Fruit fly (Drosophila melanogaster) whole organism, embryonic: ENCODE data around the gene CG17029.

Experiments
- Asciz ChIP-seq: fragments of 200-800 bp; sonication (Bioruptor generic); optimal IDR thresholded peaks from 2 replicates; lab custom pipeline; 2017; ENCODE audit warnings: missing biosample characterization, mild to moderate bottlenecking, missing genetic modification characterization, missing genetic modification reagents
- B-H1 ChIP-seq: fragments of 200-800 bp; sonication (Bioruptor generic); IDR thresholded peaks from 3 replicates; pipeline ENCODE4 v1.3.6; 2022; ENCODE audit warnings: missing biosample characterization, missing genetic modification characterization
- Blimp-1 ChIP-seq: fragments of 200-800 bp; sonication (Bioruptor generic); optimal IDR thresholded peaks from 3 replicates; lab custom pipeline; 2018; ENCODE audit warnings: missing biosample characterization, missing genetic modification characterization, mild to moderate bottlenecking, moderate library complexity, missing genetic modification reagents
- CG10565 ChIP-seq: fragments of 200-800 bp; sonication (Bioruptor generic); optimal IDR thresholded peaks from 3 replicates; lab custom pipeline; 2016; ENCODE audit warnings: missing biosample characterization, mild to moderate bottlenecking, missing genetic modification characterization
- CG10959 ChIP-seq: fragments of 200-800 bp; sonication (Bioruptor generic); IDR thresholded peaks from 2 replicates; pipeline ENCODE4 v1.3.6; 2022; ENCODE audit warnings: missing biosample characterization, missing genetic modification characterization
- CG12071 ChIP-seq: fragments of 200-800 bp; sonication (Bioruptor generic); optimal IDR thresholded peaks from 3 replicates; lab custom pipeline; 2018; ENCODE audit warnings: missing biosample characterization, mild to moderate bottlenecking, missing genetic modification characterization
- CG12942 ChIP-seq: fragments of 200-800 bp; sonication (Bioruptor generic); optimal IDR thresholded peaks from 3 replicates; lab custom pipeline; 2016; ENCODE audit warnings: missing biosample characterization, missing genetic modification characterization
- CG13624 ChIP-seq: fragments of 200-800 bp; sonication (Bioruptor generic); optimal IDR thresholded peaks from 2 replicates; lab custom pipeline; 2016; ENCODE audit warnings: missing biosample characterization, missing genetic modification characterization
- CG14965 ChIP-seq: fragments of 200-800 bp; sonication (Bioruptor generic); optimal IDR thresholded peaks from 2 replicates; lab custom pipeline; 2016; ENCODE audit warnings: missing biosample characterization, missing genetic modification characterization, borderline replicate concordance
- CG15011 ChIP-seq: fragments of 200-800 bp; sonication (Bioruptor generic); optimal IDR thresholded peaks from 3 replicates; lab custom pipeline; 2018; ENCODE audit warnings: missing biosample characterization, mild to moderate bottlenecking, missing genetic modification characterization
- CG1647 ChIP-seq: fragments of 200-800 bp; sonication (Bioruptor generic); optimal IDR thresholded peaks from 3 replicates; lab custom pipeline; 2016; ENCODE audit warnings: missing biosample characterization, missing genetic modification characterization
- CG17328 ChIP-seq: fragments of 200-800 bp; sonication (Bioruptor generic); IDR thresholded peaks from 2 replicates; pipeline ENCODE4 v1.3.6; 2022; ENCODE audit warnings: missing biosample characterization, missing genetic modification characterization
- CG17612 ChIP-seq: fragments of 200-800 bp; sonication (Bioruptor generic); IDR thresholded peaks from 2 replicates; pipeline ENCODE4 v1.3.6; 2022; ENCODE audit warnings: missing biosample characterization, missing genetic modification characterization
- CG1832 ChIP-seq: fragments of 200-800 bp; sonication (Bioruptor generic); optimal IDR thresholded peaks from 2 replicates; lab custom pipeline; 2017; ENCODE audit warnings: missing biosample characterization, mild to moderate bottlenecking, missing genetic modification characterization, inconsistent platforms
- CG18599 ChIP-seq: fragments of 200-800 bp; sonication (Bioruptor generic); optimal IDR thresholded peaks from 3 replicates; lab custom pipeline; 2017; ENCODE audit warnings: missing biosample characterization, missing genetic modification characterization, mild to moderate bottlenecking, moderate library complexity, missing genetic modification reagents
- CG2678 ChIP-seq: fragments of 200-800 bp; sonication (Bioruptor generic); optimal IDR thresholded peaks from 3 replicates; lab custom pipeline; 2019; ENCODE audit warnings: missing biosample characterization, mild to moderate bottlenecking, missing genetic modification characterization, moderate library complexity
- CG2875 ChIP-seq: fragments of 200-800 bp; sonication (Bioruptor generic); optimal IDR thresholded peaks from 2 replicates; lab custom pipeline; 2017; ENCODE audit warnings: missing biosample characterization, mild to moderate bottlenecking, missing genetic modification characterization, missing genetic modification reagents
- CG31441 ChIP-seq: fragments of 200-800 bp; sonication (Bioruptor generic); IDR thresholded peaks from 2 replicates; pipeline ENCODE4 v1.3.6; 2022; ENCODE audit warnings: missing biosample characterization, missing genetic modification characterization
- CG4328 ChIP-seq: fragments of 200-800 bp; sonication (Bioruptor generic); optimal IDR thresholded peaks from 3 replicates; lab custom pipeline; 2017; ENCODE audit warnings: missing biosample characterization, missing genetic modification reagents, missing genetic modification characterization
- CG4404 ChIP-seq: fragments of 200-800 bp; sonication (Bioruptor generic); IDR thresholded peaks from 2 replicates; pipeline ENCODE4 v1.3.6; 2022; ENCODE audit warnings: missing biosample characterization, missing genetic modification characterization
- CG8089 ChIP-seq: fragments of 200-800 bp; sonication (Bioruptor generic); optimal IDR thresholded peaks from 3 replicates; lab custom pipeline; 2016; ENCODE audit warnings: missing biosample characterization, missing genetic modification characterization
- CG8359 ChIP-seq: fragments of 200-800 bp; sonication (Bioruptor generic); optimal IDR thresholded peaks from 2 replicates; lab custom pipeline; 2017; ENCODE audit warnings: missing biosample characterization, mild to moderate bottlenecking, missing genetic modification characterization, borderline replicate concordance
- CG8388 ChIP-seq: fragments of 200-800 bp; sonication (Bioruptor generic); optimal IDR thresholded peaks from 2 replicates; lab custom pipeline; 2019; ENCODE audit warnings: missing biosample characterization, mild to moderate bottlenecking, missing genetic modification characterization, moderate library complexity
- D ChIP-seq, 2 experiments: fragments of 200-800 bp in 1 of 2; fragments of >200 bp in 1 of 2; sonication (Bioruptor generic) in 1 of 2; optimal IDR thresholded peaks; 2 replicates in 1 of 2; 3 replicates in 1 of 2; lab custom pipeline; 2017; ENCODE audit warnings: mild to moderate bottlenecking in 1 of 2, missing biosample characterization in 1 of 2, missing genetic modification characterization in 1 of 2, missing genetic modification reagents in 1 of 2
- Dek ChIP-seq: fragments of 200-800 bp; sonication (Bioruptor generic); optimal IDR thresholded peaks from 3 replicates; lab custom pipeline; 2019; ENCODE audit warnings: missing biosample characterization, mild to moderate bottlenecking, missing genetic modification characterization, moderate library complexity
- Dip3 ChIP-seq: fragments of 200-800 bp; sonication (Bioruptor generic); optimal IDR thresholded peaks from 3 replicates; lab custom pipeline; 2016; ENCODE audit warnings: missing biosample characterization, missing genetic modification characterization
- Doc3 ChIP-seq: fragments of 200-800 bp; sonication (Bioruptor generic); IDR thresholded peaks from 3 replicates; pipeline ENCODE4 v1.3.6; 2022; ENCODE audit warnings: missing biosample characterization, missing genetic modification characterization; ENCODE audit not compliant: partially characterized antibody
- Ets65A ChIP-seq: fragments of 200-800 bp; sonication (Bioruptor generic); peaks from one replicate; lab custom pipeline; 2016; ENCODE audit warnings: missing biosample characterization, missing genetic modification characterization
- Hand ChIP-seq: fragments of 200-800 bp; sonication (Bioruptor generic); optimal IDR thresholded peaks from 2 replicates; lab custom pipeline; 2017; ENCODE audit warnings: mild to moderate bottlenecking, missing biosample characterization, missing genetic modification reagents, missing genetic modification characterization
- NFAT ChIP-seq: fragments of 200-800 bp; sonication (Bioruptor generic); IDR thresholded peaks from 2 replicates; pipeline ENCODE4 v1.3.6; 2022; ENCODE audit warnings: missing biosample characterization, missing genetic modification characterization
- Oli ChIP-seq: fragments of 200-800 bp; sonication (Bioruptor generic); optimal IDR thresholded peaks from 2 replicates; lab custom pipeline; 2018; ENCODE audit warnings: missing biosample characterization, mild to moderate bottlenecking, missing genetic modification characterization, moderate library complexity
- ab ChIP-seq: fragments of 200-800 bp; sonication (Bioruptor generic); optimal IDR thresholded peaks from 2 replicates; lab custom pipeline; 2016; ENCODE audit warnings: missing biosample characterization, missing genetic modification characterization
- fd64A ChIP-seq: fragments of 200-800 bp; sonication (Bioruptor generic); optimal IDR thresholded peaks from 3 replicates; lab custom pipeline; 2018; ENCODE audit warnings: missing biosample characterization, mild to moderate bottlenecking, missing genetic modification characterization
- ftz-f1 ChIP-seq: fragments of 200-800 bp; sonication (Bioruptor generic); optimal IDR thresholded peaks from 2 replicates; lab custom pipeline; 2016; ENCODE audit warnings: missing biosample characterization, missing genetic modification characterization
- ham ChIP-seq: fragments of 200-800 bp; sonication (Bioruptor generic); IDR thresholded peaks from 2 replicates; pipeline ENCODE4 v1.3.6; 2022; ENCODE audit warnings: missing biosample characterization, missing genetic modification characterization
- knrl ChIP-seq: fragments of 200-800 bp; sonication (Bioruptor generic); IDR thresholded peaks from 3 replicates; pipeline ENCODE4 v1.3.6; 2022; ENCODE audit warnings: missing biosample characterization, missing genetic modification characterization; ENCODE audit not compliant: partially characterized antibody
- prd ChIP-seq, 3 experiments: fragments of >200 bp in 2 of 3; fragments of 200-800 bp in 1 of 3; sonication (Bioruptor generic) in 1 of 3; optimal IDR thresholded peaks in 2 of 3; IDR thresholded peaks in 1 of 3; 2 replicates in 2 of 3; 3 replicates in 1 of 3; pipeline versions ENCODE4 v1.3.6 to Lab custom; 2017 to 2022; ENCODE audit warnings: missing biosample characterization in 1 of 3, missing genetic modification characterization in 1 of 3
- psq ChIP-seq: fragments of 200-800 bp; sonication (Bioruptor generic); optimal IDR thresholded peaks from 2 replicates; lab custom pipeline; 2017; ENCODE audit warnings: missing biosample characterization, missing genetic modification characterization
- row ChIP-seq: fragments of 200-800 bp; sonication (Bioruptor generic); IDR thresholded peaks from 3 replicates; pipeline ENCODE4 v1.3.6; 2022; ENCODE audit warnings: missing biosample characterization, missing genetic modification characterization
- run ChIP-seq: fragments of 200-800 bp; sonication (Bioruptor generic); optimal IDR thresholded peaks from 3 replicates; lab custom pipeline; 2018; ENCODE audit warnings: missing biosample characterization, mild to moderate bottlenecking, missing genetic modification characterization
- sens-2 ChIP-seq: fragments of 200-800 bp; sonication (Bioruptor generic); IDR thresholded peaks from 2 replicates; pipeline ENCODE4 v1.3.6; 2022; ENCODE audit warnings: missing biosample characterization, missing genetic modification characterization
- slbo ChIP-seq: fragments of 200-800 bp; sonication (Bioruptor generic); IDR thresholded peaks from 2 replicates; pipeline ENCODE4 v1.3.6; 2022; ENCODE audit warnings: missing biosample characterization, missing genetic modification characterization
- sr ChIP-seq: fragments of 200-800 bp; sonication (Bioruptor generic); IDR thresholded peaks from 3 replicates; pipeline ENCODE4 v1.3.6; 2022; ENCODE audit warnings: missing biosample characterization, missing genetic modification characterization
- tll ChIP-seq, 2 experiments: fragments of 200-800 bp in 1 of 2; fragments of >200 bp in 1 of 2; sonication (Bioruptor generic) in 1 of 2; optimal IDR thresholded peaks; 2 replicates each; lab custom pipeline; 2017 to 2019; ENCODE audit warnings: missing biosample characterization in 2 of 2, missing genetic modification characterization in 2 of 2, mild to moderate bottlenecking in 1 of 2, moderate library complexity in 1 of 2
- toy ChIP-seq: fragments of 200-800 bp; sonication (Bioruptor generic); IDR thresholded peaks from 2 replicates; pipeline ENCODE4 v1.3.6; 2022; ENCODE audit warnings: missing biosample characterization, missing genetic modification characterization
- tup ChIP-seq: fragments of 200-800 bp; sonication (Bioruptor generic); optimal IDR thresholded peaks from 2 replicates; lab custom pipeline; 2016; ENCODE audit warnings: missing biosample characterization, mild to moderate bottlenecking, missing genetic modification characterization, moderate library complexity
- wdn ChIP-seq: fragments of 200-800 bp; sonication (Bioruptor generic); IDR thresholded peaks from 2 replicates; pipeline ENCODE4 v1.3.6; 2022; ENCODE audit warnings: missing biosample characterization, missing genetic modification characterization

Gene CG17029

DNA sequence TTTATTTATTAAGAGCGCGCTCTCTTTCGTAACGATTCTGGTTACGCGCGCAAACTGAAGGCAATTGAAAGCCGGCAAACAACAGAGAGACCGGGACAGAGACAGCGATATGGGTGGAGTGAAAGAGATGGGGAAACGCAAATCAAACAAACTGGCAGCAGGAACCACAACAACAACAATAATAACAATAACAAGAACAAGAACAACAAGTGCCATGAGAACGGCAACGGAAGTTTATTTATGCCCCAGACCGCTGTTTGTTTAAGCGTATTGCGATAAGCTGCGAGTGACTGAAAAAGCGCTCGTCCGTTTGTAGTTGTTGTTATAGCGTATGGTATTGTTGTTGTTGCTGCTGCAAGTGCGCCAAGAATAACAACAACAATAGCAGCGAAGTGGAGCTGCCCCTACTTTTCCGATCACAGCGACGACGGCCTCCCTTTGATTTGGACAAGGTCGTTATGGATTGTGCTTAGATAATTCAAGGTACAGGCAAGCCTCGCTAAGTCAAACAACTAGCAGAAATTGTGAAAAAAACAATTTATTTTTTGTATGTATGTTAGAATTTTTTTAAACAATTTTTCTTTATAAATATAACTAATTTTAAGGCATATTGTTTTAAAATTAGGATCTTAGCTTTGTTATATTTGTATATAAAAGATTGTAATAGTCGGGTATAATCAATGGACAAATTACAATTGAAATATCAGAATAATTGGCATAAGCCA lies 49.6 kb downstream of the CG17029 start (continued):
- TF ChIP-seq ftz-f1 (GFP tag; lab: Kevin White, UChicago) (peak; percentile 63), CG12942 (peak; percentile 50), CG2678 (tag; lab: Kevin White, UChicago) (peak; percentile 61), CG1647 (GFP tag; lab: Kevin White, UChicago) (peak; percentile 34), Oli (no peak), NFAT (GFP tag; lab: Robert Waterston, UW) (0 out of 2 replicates have a peak, but pooled peaks have one; percentile 14), Asciz (GFP tag; lab: Kevin White, UChicago) (peak; percentile 73), B-H1 (GFP tag; lab: Robert Waterston, UW) (peak; percentile 29; the same call in 1 of the 3 replicates), ham (GFP tag; lab: Robert Waterston, UW) (no peak; the same call in 1 of the 2 replicates), toy (no peak), Blimp-1 (GFP tag; lab: Kevin White, UChicago) (peak; percentile 61), CG8089 (GFP tag; lab: Kevin White, UChicago) (peak; percentile 54), CG8388 (no peak), CG15011 (GFP tag; lab: Kevin White, UChicago) (peak; percentile 68), CG31441 (peak; percentile 48), tll (GFP tag; optimal IDR thresholded peaks at IDR 0.05; lab: Kevin White, UChicago) (no peak), CG8359 (GFP tag; lab: Kevin White, UChicago) (peak; percentile 56), fd64A (GFP tag; lab: Kevin White, UChicago) (peak; percentile 91), prd (optimal IDR thresholded peaks at IDR 0.05; lab: Kevin White, UChicago) (no peak), prd (GFP tag; IDR thresholded peaks at IDR 0.05; lab: Robert Waterston, UW) (peak; percentile 27; the same call in 2 of the 3 replicates), wdn (GFP tag; lab: Robert Waterston, UW) (peak; percentile 40; the same call in 1 of the 2 replicates), psq (GFP tag; lab: Kevin White, UChicago) (peak; percentile 17), Dip3 (GFP tag; lab: Kevin White, UChicago) (no peak), CG4328 (GFP tag; lab: Kevin White, UChicago) (peak; percentile 74), CG17328 (GFP tag; lab: Robert Waterston, UW) (peak; percentile 57), D (optimal IDR thresholded peaks at IDR 0.05; lab: Kevin White, UChicago) (no peak), D (GFP tag; optimal IDR thresholded peaks at IDR 0.05; lab: Kevin White, UChicago) (peak; percentile 66), CG13624 (GFP tag; lab: Kevin White, UChicago) (no peak), CG2875 (GFP tag; lab: Kevin White, UChicago) (peak; percentile 87), run (tag; lab: Kevin White, UChicago) (peak; percentile 61), slbo (GFP tag; lab: Robert Waterston, UW) (0 out of 2 replicates have a peak, but pooled peaks have one; percentile 33), ab (no peak), CG12071 (GFP tag; lab: Kevin White, UChicago) (peak; percentile 59), CG14965 (no peak), sr (GFP tag; lab: Robert Waterston, UW) (0 out of 3 replicates have a peak, but pooled peaks have one; percentile 55), tup (peak; percentile 20), Ets65A (GFP tag; lab: Kevin White, UChicago) (peak; percentile 78), row (GFP tag; lab: Robert Waterston, UW) (peak; percentile 65), sens-2 (0 out of 2 replicates have a peak, but pooled peaks have one; percentile 36), CG17612 (no peak), Dek (tag; lab: Kevin White, UChicago) (no peak), Hand (GFP tag; lab: Kevin White, UChicago) (peak; percentile 3), Doc3 (GFP tag; lab: Robert Waterston, UW) (no peak), CG4404 (peak; percentile 20; the same call in 1 of the 2 replicates), CG10565 (GFP tag; lab: Kevin White, UChicago) (peak; percentile 5), knrl (GFP tag; lab: Robert Waterston, UW) (no peak), CG18599 (GFP tag; lab: Kevin White, UChicago) (peak; percentile 60), CG10959 (GFP tag; lab: Robert Waterston, UW) (peak; percentile 27; the same call in 1 of the 2 replicates), CG1832 (peak; percentile 54)
